Worm (Caenorhabditis elegans) whole organism, L1 larva: Measurements from ENCODE around the gene ZK1010.10.
A peak's percentile ranks its signal among the peaks of the same experiment; 100 is the strongest.

Experiments used
- C04F5.9 ChIP-seq: sonication (generic microtip); optimal IDR thresholded peaks from 2 replicates; lab custom pipeline; 2016; ENCODE audit warnings: missing genetic modification characterization, missing compliant biosample characterization
- C16A3.4 ChIP-seq: fragments of 150-350 bp; optimal IDR thresholded peaks from 2 replicates; lab custom pipeline; 2014; ENCODE audit warnings: missing biosample characterization, missing genetic modification characterization
- F16B12.6 ChIP-seq: fragments of 150-350 bp; optimal IDR thresholded peaks from 2 replicates; lab custom pipeline; 2014; ENCODE audit warnings: missing biosample characterization, missing genetic modification characterization
- Y116A8C.19 ChIP-seq: sonication (generic microtip); optimal IDR thresholded peaks from 2 replicates; lab custom pipeline; 2016; ENCODE audit warnings: missing compliant biosample characterization, missing genetic modification characterization, borderline replicate concordance
- aly-2 ChIP-seq: fragments of 150-350 bp; optimal IDR thresholded peaks from 2 replicates; lab custom pipeline; 2014; ENCODE audit warnings: missing biosample characterization, missing genetic modification characterization
- blmp-1 ChIP-seq: fragments of 150-350 bp; optimal IDR thresholded peaks from 2 replicates; lab custom pipeline; 2014; ENCODE audit warnings: missing biosample characterization, missing genetic modification characterization
- ceh-8 ChIP-seq: fragments of 200-800 bp; sonication (Bioruptor generic); optimal IDR thresholded peaks from 2 replicates; lab custom pipeline; 2018; ENCODE audit warnings: mild to moderate bottlenecking, missing genetic modification characterization, moderate library complexity, missing compliant biosample characterization
- dpl-1 ChIP-seq, 3 experiments: fragments of 150-350 bp in 2 of 3; sonication (generic microtip) in 1 of 3; optimal IDR thresholded peaks; 2 replicates each; lab custom pipeline; 2014 to 2017; ENCODE audit warnings: missing biosample characterization in 3 of 3, missing genetic modification characterization in 3 of 3, missing genetic modification reagents in 3 of 3
- dsc-1 ChIP-seq: sonication (generic microtip); optimal IDR thresholded peaks from 2 replicates; lab custom pipeline; 2016; ENCODE audit warnings: mild to moderate bottlenecking, missing genetic modification characterization, missing compliant biosample characterization
- efl-1 ChIP-seq, 4 experiments: fragments of 150-350 bp; optimal IDR thresholded peaks in 3 of 4; peaks in 1 of 4; 1 replicate in 1 of 4; 2 replicates in 3 of 4; lab custom pipeline; 2014; ENCODE audit warnings: missing biosample characterization in 2 of 4, missing genetic modification characterization in 2 of 4, missing genetic modification reagents in 2 of 4
- efl-3 ChIP-seq: fragments of 200-800 bp; sonication (Bioruptor generic); optimal IDR thresholded peaks from 2 replicates; lab custom pipeline; 2018; ENCODE audit warnings: mild to moderate bottlenecking, missing genetic modification characterization, missing compliant biosample characterization
- elt-3 ChIP-seq, 6 experiments: fragments of 150-350 bp in 1 of 6; sonication (generic microtip); optimal IDR thresholded peaks; 2 replicates each; lab custom pipeline; 2017 to 2018; ENCODE audit warnings: missing biosample characterization in 6 of 6, missing genetic modification characterization in 6 of 6, inconsistent platforms in 1 of 6
- ets-5 ChIP-seq: fragments of 200-800 bp; sonication (Bioruptor generic); IDR thresholded peaks from 2 replicates; pipeline ENCODE4 v1.3.6; 2022; ENCODE audit warnings: missing genetic modification characterization, missing compliant biosample characterization
- fkh-8 ChIP-seq: sonication (generic microtip); optimal IDR thresholded peaks from 2 replicates; lab custom pipeline; 2016; ENCODE audit warnings: mild to moderate bottlenecking, missing genetic modification characterization, missing compliant biosample characterization
- grh-1 ChIP-seq: fragments of 200-800 bp; sonication (Bioruptor generic); IDR thresholded peaks from 2 replicates; pipeline ENCODE4 v1.3.6; 2022; ENCODE audit warnings: missing genetic modification reagents, missing genetic modification characterization, missing compliant biosample characterization
- hpl-2 ChIP-seq: fragments of 150-350 bp; optimal IDR thresholded peaks from 2 replicates; lab custom pipeline; 2014; ENCODE audit warnings: missing biosample characterization, missing genetic modification reagents, missing genetic modification characterization
- irx-1 ChIP-seq: sonication (generic microtip); optimal IDR thresholded peaks from 2 replicates; lab custom pipeline; 2016; ENCODE audit warnings: missing genetic modification characterization, missing compliant biosample characterization
- jun-1 ChIP-seq: fragments of 150-350 bp; optimal IDR thresholded peaks from 2 replicates; lab custom pipeline; 2014; ENCODE audit warnings: missing biosample characterization, missing genetic modification reagents, missing genetic modification characterization
- lin-35 ChIP-seq, 2 experiments: fragments of 150-350 bp; optimal IDR thresholded peaks; 2 replicates each; lab custom pipeline; 2014; ENCODE audit warnings: missing biosample characterization in 2 of 2, missing genetic modification characterization in 2 of 2, missing genetic modification reagents in 2 of 2
- lin-39 ChIP-seq: fragments of 150-350 bp; optimal IDR thresholded peaks from 2 replicates; lab custom pipeline; 2014; ENCODE audit warnings: missing biosample characterization, missing genetic modification reagents, missing genetic modification characterization
- lir-3 ChIP-seq: sonication (generic microtip); optimal IDR thresholded peaks from 2 replicates; lab custom pipeline; 2016; ENCODE audit warnings: mild to moderate bottlenecking, missing genetic modification characterization, moderate library complexity, missing compliant biosample characterization; ENCODE audit not compliant: poor library complexity
- lsy-2 ChIP-seq, 2 experiments: fragments of 150-350 bp; optimal IDR thresholded peaks; 2 replicates each; lab custom pipeline; 2014; ENCODE audit warnings: missing biosample characterization in 2 of 2, missing genetic modification characterization in 2 of 2
- mdl-1 ChIP-seq, 2 experiments: fragments of 150-350 bp; optimal IDR thresholded peaks; 2 replicates each; lab custom pipeline; 2014 to 2017; ENCODE audit warnings: missing biosample characterization in 2 of 2, missing genetic modification characterization in 2 of 2, inconsistent platforms in 1 of 2
- mef-2 ChIP-seq: fragments of 150-350 bp; optimal IDR thresholded peaks from 2 replicates; lab custom pipeline; 2014; ENCODE audit warnings: missing biosample characterization, missing genetic modification characterization
- mep-1 ChIP-seq: fragments of 150-350 bp; optimal IDR thresholded peaks from 2 replicates; lab custom pipeline; 2014; ENCODE audit warnings: missing biosample characterization, missing genetic modification characterization
- nhr-19 ChIP-seq: fragments of 200-800 bp; sonication (Bioruptor generic); conservative IDR thresholded peaks from 2 replicates; pipeline ENCODE4 v1.3.6; 2022; ENCODE audit warnings: missing genetic modification characterization, missing compliant biosample characterization
- nhr-20 ChIP-seq: sonication (generic microtip); optimal IDR thresholded peaks from 2 replicates; lab custom pipeline; 2016; ENCODE audit warnings: mild to moderate bottlenecking, missing genetic modification characterization, missing compliant biosample characterization
- nhr-47 ChIP-seq: sonication (generic microtip); optimal IDR thresholded peaks from 2 replicates; lab custom pipeline; 2016; ENCODE audit warnings: mild to moderate bottlenecking, missing genetic modification characterization, moderate library complexity, missing compliant biosample characterization
- nhr-71 ChIP-seq: sonication (generic microtip); optimal IDR thresholded peaks from 2 replicates; lab custom pipeline; 2016; ENCODE audit warnings: mild to moderate bottlenecking, missing genetic modification characterization, moderate library complexity, missing compliant biosample characterization
- nhr-77 ChIP-seq: fragments of 150-350 bp; optimal IDR thresholded peaks from 2 replicates; lab custom pipeline; 2014; ENCODE audit warnings: missing biosample characterization, missing genetic modification characterization
- nhr-84 ChIP-seq: sonication (generic microtip); optimal IDR thresholded peaks from 2 replicates; lab custom pipeline; 2017; ENCODE audit warnings: missing biosample characterization, missing genetic modification characterization
- nhr-85 ChIP-seq: sonication (generic microtip); peaks from one replicate; lab custom pipeline; 2016; ENCODE audit warnings: missing genetic modification characterization, inconsistent platforms, missing compliant biosample characterization
- pax-3 ChIP-seq: fragments of 200-800 bp; sonication (Bioruptor generic); optimal IDR thresholded peaks from 2 replicates; lab custom pipeline; 2018; ENCODE audit warnings: mild to moderate bottlenecking, missing genetic modification characterization, moderate library complexity, missing compliant biosample characterization
- pqm-1 ChIP-seq: sonication (generic microtip); optimal IDR thresholded peaks from 3 replicates; lab custom pipeline; 2017; ENCODE audit warnings: missing biosample characterization, missing genetic modification characterization
- rnt-1 ChIP-seq: sonication (generic microtip); optimal IDR thresholded peaks from 2 replicates; lab custom pipeline; 2016; ENCODE audit warnings: mild to moderate bottlenecking, missing genetic modification characterization, moderate library complexity, missing compliant biosample characterization
- skn-1 ChIP-seq: fragments of 150-350 bp; optimal IDR thresholded peaks from 2 replicates; lab custom pipeline; 2014; ENCODE audit warnings: missing biosample characterization, missing genetic modification characterization
- snpc-4 ChIP-seq: fragments of 150-350 bp; optimal IDR thresholded peaks from 2 replicates; lab custom pipeline; 2014; ENCODE audit warnings: missing biosample characterization, missing genetic modification characterization
- snu-23 ChIP-seq: sonication (generic microtip); optimal IDR thresholded peaks from 2 replicates; lab custom pipeline; 2016; ENCODE audit warnings: missing genetic modification characterization, missing compliant biosample characterization
- swsn-7 ChIP-seq: sonication (generic microtip); optimal IDR thresholded peaks from 2 replicates; lab custom pipeline; 2016; ENCODE audit warnings: missing genetic modification characterization, missing compliant biosample characterization
- tbx-2 ChIP-seq: sonication (generic microtip); optimal IDR thresholded peaks from 2 replicates; lab custom pipeline; 2016; ENCODE audit warnings: missing genetic modification characterization, missing compliant biosample characterization
- unc-130 ChIP-seq: fragments of 150-350 bp; optimal IDR thresholded peaks from 2 replicates; lab custom pipeline; 2017; ENCODE audit warnings: missing biosample characterization, missing genetic modification characterization, inconsistent platforms
- unc-62 ChIP-seq: fragments of 150-350 bp; optimal IDR thresholded peaks from 2 replicates; lab custom pipeline; 2014; ENCODE audit warnings: missing biosample characterization, missing genetic modification reagents, missing genetic modification characterization
- xbp-1 ChIP-seq: sonication (generic microtip); optimal IDR thresholded peaks from 2 replicates; lab custom pipeline; 2016; ENCODE audit warnings: missing genetic modification characterization, missing compliant biosample characterization
- ztf-4 ChIP-seq: fragments of 150-350 bp; optimal IDR thresholded peaks from 2 replicates; lab custom pipeline; 2014; ENCODE audit warnings: missing biosample characterization, missing genetic modification characterization

ZK1010.10 gene

DNA sequence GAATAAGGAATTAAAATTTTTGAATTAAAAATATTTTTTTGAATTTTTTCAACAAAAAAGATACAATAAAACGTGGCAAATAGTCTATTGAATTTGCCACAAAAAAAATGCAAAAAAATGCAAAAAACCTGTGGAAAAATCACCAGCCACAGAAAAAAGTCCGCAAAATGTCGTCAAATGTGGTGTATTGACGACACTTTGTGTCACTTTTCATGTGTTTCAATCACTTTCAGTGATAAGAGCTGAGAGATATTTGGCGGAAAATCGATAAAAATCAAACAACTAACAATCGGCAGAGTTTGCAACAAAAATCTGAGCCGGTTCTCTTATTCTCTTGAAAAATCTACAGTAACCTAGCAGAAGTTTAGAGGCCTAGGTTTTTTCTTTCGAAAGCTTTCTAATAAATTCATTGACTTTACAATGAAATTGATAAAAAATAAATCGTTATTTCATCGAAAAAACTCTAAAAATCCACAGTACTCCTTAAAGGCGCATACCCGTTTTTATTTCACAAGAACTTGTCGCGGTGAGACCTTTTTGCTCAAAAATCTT, 30.3 kb upstream of the ZK1010.10 start:
- TF ChIP-seq fkh-8 (tag; lab: Kevin White, UChicago) (no peak), snu-23 (GFP tag; lab: Kevin White, UChicago) (peak; percentile 48), pqm-1 (tag; lab: Kevin White, UChicago) (no peak), dsc-1 (tag; lab: Kevin White, UChicago) (peak; percentile 2), nhr-85 (tag; lab: Kevin White, UChicago) (peak; percentile 69), C04F5.9 (tag; lab: Kevin White, UChicago) (no peak), mef-2 (tag; lab: Kevin White, UChicago) (no peak), efl-1 (optimal IDR thresholded peaks at IDR 0.05; lab: Kevin White, UChicago) (peak; percentile 51 to 59), efl-1 (GFP tag; optimal IDR thresholded peaks at IDR 0.05 in 1 of 2; lab: Kevin White, UChicago) (peak; percentile 55 to 95), nhr-20 (tag; lab: Kevin White, UChicago) (peak; percentile 13), ztf-4 (tag; lab: Kevin White, UChicago) (no peak), nhr-84 (tag; lab: Kevin White, UChicago) (no peak), efl-3 (no peak), pax-3 (tag; lab: Kevin White, UChicago) (no peak), unc-130 (tag; lab: Kevin White, UChicago) (peak; percentile 15), irx-1 (peak; percentile 20), nhr-47 (tag; lab: Kevin White, UChicago) (peak; percentile 39), jun-1 (tag; lab: Kevin White, UChicago) (no peak), elt-3 (tag; optimal IDR thresholded peaks at IDR 0.05; lab: Kevin White, UChicago) (peak in 2 of 6 experiments; percentile 16 to 24), lsy-2 (tag; optimal IDR thresholded peaks at IDR 0.05; lab: Kevin White, UChicago) (peak; percentile 61 to 86), nhr-77 (no peak), dpl-1 (GFP tag; optimal IDR thresholded peaks at IDR 0.05; lab: Kevin White, UChicago) (peak; percentile 27 to 57 (median 54)), nhr-19 (GFP tag; lab: Robert Waterston, UW) (peak; percentile 9; the same call in 1 of the 2 replicates), C16A3.4 (tag; lab: Kevin White, UChicago) (peak; percentile 32), aly-2 (no peak), lin-39 (tag; lab: Kevin White, UChicago) (no peak), ets-5 (no peak), Y116A8C.19 (tag; lab: Kevin White, UChicago) (no peak), rnt-1 (peak; percentile 56), tbx-2 (tag; lab: Kevin White, UChicago) (no peak), unc-62 (GFP tag; lab: Kevin White, UChicago) (no peak), hpl-2 (GFP tag; lab: Kevin White, UChicago) (no peak), blmp-1 (tag; lab: Kevin White, UChicago) (peak; percentile 61), lir-3 (tag; lab: Kevin White, UChicago) (no peak), nhr-71 (tag; lab: Kevin White, UChicago) (peak; percentile 49), xbp-1 (peak; percentile 34), mep-1 (peak; percentile 69), lin-35 (GFP tag; optimal IDR thresholded peaks at IDR 0.05; lab: Kevin White, UChicago) (peak; percentile 14 to 64), ceh-8 (GFP tag; lab: Kevin White, UChicago) (no peak), swsn-7 (tag; lab: Kevin White, UChicago) (peak; percentile 9), skn-1 (tag; lab: Kevin White, UChicago) (peak; percentile 17), mdl-1 (tag; optimal IDR thresholded peaks at IDR 0.05; lab: Kevin White, UChicago) (no peak), F16B12.6 (tag; lab: Kevin White, UChicago) (peak; percentile 87)

- TF ChIP-seq grh-1 (GFP tag; lab: Robert Waterston, UW) = no peak
- TF ChIP-seq mep-1 = no peak
- TF ChIP-seq snpc-4 (tag; lab: Kevin White, UChicago) = no peak
- TF ChIP-seq, all 84 proteins: peak for 0
These were observed 29.8 kb upstream of the ZK1010.10 start, which contains the start of gene bckd-1A for ce11 chrIII:12972398-12972797. Gene bckd-1A, minus strand, starts transcription at chrIII:12972498.
